Fruit fly (Drosophila melanogaster) whole organism, pupa: Measurements from ENCODE around the gene CG31832.

Experiments
- CG10348 ChIP-seq: fragments of 200-800 bp; sonication (Bioruptor generic); IDR thresholded peaks from 2 replicates; pipeline ENCODE4 v1.3.6; 2022; ENCODE audit warnings: missing biosample characterization, missing genetic modification characterization
- CG12605 ChIP-seq: fragments of 200-800 bp; sonication (Bioruptor generic); IDR thresholded peaks from 2 replicates; pipeline ENCODE4 v1.3.6; 2022; ENCODE audit warnings: missing biosample characterization, missing genetic modification characterization
- CG13204 ChIP-seq: fragments of 200-800 bp; sonication (Bioruptor generic); optimal IDR thresholded peaks from 2 replicates; lab custom pipeline; 2018; ENCODE audit warnings: missing biosample characterization, mild to moderate bottlenecking, missing genetic modification characterization, moderate library complexity
- CG14655 ChIP-seq: fragments of 200-800 bp; sonication (Bioruptor generic); optimal IDR thresholded peaks from 3 replicates; lab custom pipeline; 2017; ENCODE audit warnings: mild to moderate bottlenecking, missing biosample characterization, missing genetic modification reagents, missing genetic modification characterization
- CG15710 ChIP-seq: fragments of 200-800 bp; sonication (Bioruptor generic); optimal IDR thresholded peaks from 2 replicates; lab custom pipeline; 2018; ENCODE audit warnings: missing biosample characterization, mild to moderate bottlenecking, missing genetic modification characterization, moderate library complexity
- CG17806 ChIP-seq: fragments of 200-800 bp; sonication (Bioruptor generic); optimal IDR thresholded peaks from 2 replicates; lab custom pipeline; 2018; ENCODE audit warnings: missing biosample characterization, mild to moderate bottlenecking, missing genetic modification characterization, moderate library complexity
- CG32121 ChIP-seq: fragments of 200-800 bp; sonication (Bioruptor generic); IDR thresholded peaks from 2 replicates; pipeline ENCODE4 v1.3.6; 2022; ENCODE audit warnings: missing biosample characterization, missing genetic modification characterization
- CG34367 ChIP-seq: fragments of 200-800 bp; sonication (Bioruptor generic); optimal IDR thresholded peaks from 2 replicates; lab custom pipeline; 2018; ENCODE audit warnings: missing biosample characterization, mild to moderate bottlenecking, missing genetic modification characterization
- CG4496 ChIP-seq: fragments of 200-800 bp; sonication (Bioruptor generic); IDR thresholded peaks from 3 replicates; pipeline ENCODE4 v1.3.6; 2022; ENCODE audit warnings: missing biosample characterization, missing genetic modification characterization
- CG8159 ChIP-seq: fragments of 200-800 bp; sonication (Bioruptor generic); optimal IDR thresholded peaks from 3 replicates; lab custom pipeline; 2018; ENCODE audit warnings: missing biosample characterization, mild to moderate bottlenecking, missing genetic modification characterization, moderate library complexity
- CG8301 ChIP-seq: fragments of 200-800 bp; sonication (Bioruptor generic); optimal IDR thresholded peaks from 2 replicates; lab custom pipeline; 2018; ENCODE audit warnings: missing biosample characterization, mild to moderate bottlenecking, missing genetic modification characterization
- CG9948 ChIP-seq: fragments of 200-800 bp; sonication (Bioruptor generic); optimal IDR thresholded peaks from 2 replicates; lab custom pipeline; 2018; ENCODE audit warnings: missing biosample characterization, mild to moderate bottlenecking, missing genetic modification characterization, moderate library complexity
- D1 ChIP-seq: fragments of 200-800 bp; sonication (Bioruptor generic); optimal IDR thresholded peaks from 2 replicates; lab custom pipeline; 2018; ENCODE audit warnings: missing biosample characterization, mild to moderate bottlenecking, missing genetic modification characterization, moderate library complexity
- EcR ChIP-seq: fragments of 200-800 bp; sonication (Bioruptor generic); optimal IDR thresholded peaks from 3 replicates; lab custom pipeline; 2019; ENCODE audit warnings: missing biosample characterization, missing genetic modification characterization, mild to moderate bottlenecking, moderate library complexity, missing genetic modification reagents
- Ets98B ChIP-seq: fragments of 200-800 bp; sonication (Bioruptor generic); IDR thresholded peaks from 2 replicates; pipeline ENCODE4 v1.3.6; 2022; ENCODE audit warnings: missing biosample characterization, missing genetic modification characterization
- Pif1A ChIP-seq: fragments of 200-800 bp; sonication (Bioruptor generic); optimal IDR thresholded peaks from 3 replicates; lab custom pipeline; 2016; ENCODE audit warnings: missing biosample characterization, missing genetic modification characterization
- Pif1B ChIP-seq: fragments of 200-800 bp; sonication (Bioruptor generic); optimal IDR thresholded peaks from 3 replicates; lab custom pipeline; 2016; ENCODE audit warnings: missing biosample characterization, missing genetic modification characterization
- Snoo ChIP-seq: fragments of 200-800 bp; sonication (Bioruptor generic); optimal IDR thresholded peaks from 3 replicates; lab custom pipeline; 2017; ENCODE audit warnings: missing biosample characterization, mild to moderate bottlenecking, missing genetic modification characterization, inconsistent platforms
- fd96Ca ChIP-seq: fragments of 200-800 bp; sonication (Bioruptor generic); IDR thresholded peaks from 3 replicates; pipeline ENCODE4 v1.3.6; 2022; ENCODE audit warnings: missing biosample characterization, missing genetic modification characterization
- gl ChIP-seq: fragments of 200-800 bp; sonication (Bioruptor generic); optimal IDR thresholded peaks from 2 replicates; lab custom pipeline; 2018; ENCODE audit warnings: missing biosample characterization, mild to moderate bottlenecking, missing genetic modification characterization
- rn ChIP-seq: fragments of 200-800 bp; sonication (Bioruptor generic); IDR thresholded peaks from 2 replicates; pipeline ENCODE4 v1.3.6; 2022; ENCODE audit warnings: missing biosample characterization, missing genetic modification characterization

CG31832 gene

dm6 chr2L:15057225-15058117 is 25.9 kb upstream of the CG31832 start, which contains the start of gene ck:
ck (minus strand) TSS chr2L:15057862.
- TF ChIP-seq CG9948 (tag; lab: Kevin White, UChicago) (no peak), Pif1B (no peak), EcR (peak; percentile 93), Pif1A (GFP tag; lab: Kevin White, UChicago) (no peak), CG17806 (tag; lab: Kevin White, UChicago) (no peak), Snoo (tag; lab: Kevin White, UChicago) (no peak), CG8159 (tag; lab: Kevin White, UChicago) (no peak), CG10348 (GFP tag; lab: Robert Waterston, UW) (no peak), Ets98B (peak; percentile 14; the same call in 1 of the 2 replicates), CG32121 (GFP tag; lab: Robert Waterston, UW) (no peak)

DNA sequence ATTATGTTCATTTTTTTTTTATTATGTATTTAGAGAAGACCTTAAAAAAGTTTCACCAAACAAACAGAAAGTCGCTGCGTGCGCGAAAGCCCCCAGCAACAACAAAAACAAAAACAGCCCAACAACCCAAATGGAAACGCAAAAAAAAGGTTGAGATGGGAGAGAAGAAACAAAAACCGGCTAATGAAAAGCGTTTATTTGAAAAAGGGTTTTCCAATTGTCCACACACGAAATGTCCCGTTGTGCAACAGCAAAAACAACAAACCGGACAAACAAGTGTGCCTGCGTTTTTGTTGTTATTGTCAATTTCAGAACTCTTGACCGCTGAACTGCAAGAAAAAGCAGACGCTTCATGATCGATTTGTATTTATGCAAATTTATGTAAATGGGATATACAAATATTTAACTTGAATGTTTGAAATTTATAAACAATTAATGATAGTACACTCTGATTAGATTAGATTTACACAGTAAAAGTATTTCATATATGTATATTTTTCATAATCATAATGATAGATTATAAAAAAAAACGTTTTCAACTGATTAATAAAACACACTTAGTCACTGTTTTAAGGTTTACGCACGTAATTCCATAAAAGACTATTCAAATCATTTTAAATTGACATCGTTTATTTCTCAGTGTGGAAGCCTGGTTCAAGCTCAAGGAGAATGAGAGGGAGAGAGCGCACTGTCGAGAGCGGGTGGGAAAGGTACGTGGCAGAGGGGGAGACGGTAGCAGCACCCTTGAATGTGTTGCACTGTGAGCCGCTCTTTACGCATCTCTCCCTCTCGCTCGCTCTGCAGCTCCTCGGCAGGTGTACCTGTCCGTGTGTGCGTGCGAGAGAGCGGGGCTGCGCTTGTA is 25.0 kb upstream of the CG31832 start:
- TF ChIP-seq CG13204 (GFP tag; lab: Kevin White, UChicago) (peak; percentile 88), D1 (tag; lab: Kevin White, UChicago) (peak; percentile 80), rn (GFP tag; lab: Robert Waterston, UW) (peak; percentile 54; the same call in 1 of the 2 replicates), CG8301 (tag; lab: Kevin White, UChicago) (peak; percentile 89), CG14655 (GFP tag; lab: Kevin White, UChicago) (peak; percentile 92), CG17806 (tag; lab: Kevin White, UChicago) (peak; percentile 84), CG4496 (peak; percentile 88), fd96Ca (GFP tag; lab: Robert Waterston, UW) (no peak), Pif1A (GFP tag; lab: Kevin White, UChicago) (peak; percentile 72), Ets98B (peak; percentile 72), Pif1B (peak; percentile 89), CG32121 (GFP tag; lab: Robert Waterston, UW) (peak; percentile 83; the same call in 1 of the 2 replicates), CG34367 (tag; lab: Kevin White, UChicago) (peak; percentile 60), CG12605 (GFP tag; lab: Robert Waterston, UW) (peak; percentile 82), CG9948 (tag; lab: Kevin White, UChicago) (peak; percentile 87), EcR (no peak), CG10348 (GFP tag; lab: Robert Waterston, UW) (peak; percentile 17; the same call in 1 of the 2 replicates), gl (tag; lab: Kevin White, UChicago) (peak; percentile 68), CG15710 (peak; percentile 82), Snoo (tag; lab: Kevin White, UChicago) (peak; percentile 87), CG8159 (tag; lab: Kevin White, UChicago) (peak; percentile 93)
- TF ChIP-seq, all 21 proteins: peak for 19

- TF ChIP-seq CG32121 (GFP tag; lab: Robert Waterston, UW) (no peak), CG8159 (tag; lab: Kevin White, UChicago) (no peak), CG17806 (tag; lab: Kevin White, UChicago) (no peak), Pif1B (no peak), CG13204 (GFP tag; lab: Kevin White, UChicago) (no peak), rn (GFP tag; lab: Robert Waterston, UW) (no peak), EcR (no peak)
Measured at dm6 chr2L:15055105-15055504, 23.6 kb upstream of the CG31832 start.

DNA sequence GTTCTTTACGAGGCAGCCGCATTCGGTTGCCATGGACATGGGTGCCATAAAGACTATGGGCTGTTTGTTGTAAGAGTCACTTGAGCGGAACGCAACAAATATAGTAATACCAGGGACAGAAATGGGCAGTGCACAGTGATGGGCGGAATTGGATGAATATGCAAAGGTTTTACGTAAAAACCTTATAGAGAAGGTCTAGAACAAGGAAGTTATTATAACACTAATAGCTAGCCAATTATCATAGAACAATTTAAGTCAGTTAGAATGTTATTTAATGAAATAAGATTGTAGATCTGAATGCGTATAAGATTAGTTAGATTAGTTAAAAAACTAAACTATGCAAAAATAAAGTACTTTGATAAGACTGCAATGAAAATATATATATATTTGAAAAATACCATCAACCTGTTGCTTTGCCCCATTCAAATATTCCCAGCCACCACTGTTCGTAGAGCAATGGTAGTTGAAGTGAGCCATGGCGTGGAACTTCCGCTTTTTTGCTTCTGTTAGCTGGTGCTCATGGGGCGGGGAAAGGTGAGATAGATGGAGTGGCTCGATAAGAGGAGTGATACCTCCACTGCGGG is 21.3 kb upstream of the CG31832 start:
- TF ChIP-seq CG4496 = 0 out of 3 replicates have a peak, but pooled peaks have one; percentile 22
- TF ChIP-seq CG13204 (GFP tag; lab: Kevin White, UChicago) = no peak

- TF ChIP-seq CG12605 (GFP tag; lab: Robert Waterston, UW) (no peak), CG10348 (GFP tag; lab: Robert Waterston, UW) (no peak), D1 (tag; lab: Kevin White, UChicago) (no peak), Snoo (tag; lab: Kevin White, UChicago) (no peak), CG13204 (GFP tag; lab: Kevin White, UChicago) (no peak), Pif1B (no peak), CG8301 (tag; lab: Kevin White, UChicago) (no peak), Pif1A (GFP tag; lab: Kevin White, UChicago) (no peak), CG9948 (tag; lab: Kevin White, UChicago) (no peak), EcR (no peak), CG4496 (no peak), CG17806 (tag; lab: Kevin White, UChicago) (no peak), Ets98B (no peak), gl (tag; lab: Kevin White, UChicago) (no peak), CG14655 (GFP tag; lab: Kevin White, UChicago) (no peak), rn (GFP tag; lab: Robert Waterston, UW) (no peak), CG8159 (tag; lab: Kevin White, UChicago) (no peak), CG34367 (tag; lab: Kevin White, UChicago) (no peak), CG32121 (GFP tag; lab: Robert Waterston, UW) (no peak), CG15710 (no peak)
Measured at dm6 chr2L:15043718-15044117, 12.2 kb upstream of the CG31832 start.
